Fruit fly (Drosophila melanogaster) S2 (cell line): Measurements from ENCODE around the gene bel.

Experiments
- CG8478 ChIP-seq: fragments of >200 bp; optimal IDR thresholded peaks from 2 replicates; lab custom pipeline; 2018
- CTCF ChIP-seq, 2 experiments: fragments of >200 bp; optimal IDR thresholded peaks; 2 replicates each; lab custom pipeline; 2018

- TF ChIP-seq CTCF (optimal IDR thresholded peaks at IDR 0.05; lab: Kevin White, UChicago) (no peak), CG8478 (lab: Kevin White, UChicago) (no peak)
Observed at dm6 chr3R:8654058-8654457, 6.5 kb downstream of the bel start.
